Fruit fly (Drosophila melanogaster) whole organism, prepupa: Measurements from ENCODE around the gene Fum2.

Source experiments
- Blimp-1 ChIP-seq: fragments of 200-800 bp; sonication (Bioruptor generic); optimal IDR thresholded peaks from 3 replicates; lab custom pipeline; 2017; ENCODE audit warnings: missing biosample characterization, missing genetic modification characterization, mild to moderate bottlenecking, moderate library complexity, missing genetic modification reagents
- CG10631 ChIP-seq: fragments of 200-800 bp; sonication (Bioruptor generic); optimal IDR thresholded peaks from 2 replicates; lab custom pipeline; 2016; ENCODE audit warnings: missing biosample characterization, missing genetic modification characterization
- CG10669 ChIP-seq: fragments of 200-800 bp; sonication (Bioruptor generic); optimal IDR thresholded peaks from 3 replicates; lab custom pipeline; 2018; ENCODE audit warnings: missing biosample characterization, mild to moderate bottlenecking, missing genetic modification characterization, moderate library complexity
- CG11294 ChIP-seq: fragments of 200-800 bp; sonication (Bioruptor generic); IDR thresholded peaks from 2 replicates; pipeline ENCODE4 v1.3.6; 2022; ENCODE audit warnings: missing biosample characterization, missing genetic modification characterization
- CG11762 ChIP-seq: fragments of 200-800 bp; sonication (Bioruptor generic); optimal IDR thresholded peaks from 3 replicates; lab custom pipeline; 2016; ENCODE audit warnings: missing biosample characterization, missing genetic modification characterization; ENCODE audit not compliant: insufficient read depth
- CG11902 ChIP-seq: fragments of 200-800 bp; sonication (Bioruptor generic); optimal IDR thresholded peaks from 3 replicates; lab custom pipeline; 2016; ENCODE audit warnings: missing biosample characterization, missing genetic modification characterization
- CG1621 ChIP-seq: fragments of 200-800 bp; sonication (Bioruptor generic); optimal IDR thresholded peaks from 3 replicates; lab custom pipeline; 2018; ENCODE audit warnings: missing biosample characterization, mild to moderate bottlenecking, missing genetic modification characterization
- CG16779 ChIP-seq: fragments of 200-800 bp; sonication (Bioruptor generic); optimal IDR thresholded peaks from 3 replicates; lab custom pipeline; 2017; ENCODE audit warnings: missing biosample characterization, mild to moderate bottlenecking, missing genetic modification characterization
- CG3032 ChIP-seq: fragments of 200-800 bp; optimal IDR thresholded peaks from 2 replicates; lab custom pipeline; 2019; ENCODE audit warnings: missing biosample characterization, mild to moderate bottlenecking, missing genetic modification characterization, moderate library complexity
- CG31627 ChIP-seq: fragments of 200-800 bp; sonication (Bioruptor generic); optimal IDR thresholded peaks from 3 replicates; lab custom pipeline; 2016; ENCODE audit warnings: missing biosample characterization, missing genetic modification characterization
- CG34406 ChIP-seq: fragments of 200-800 bp; sonication (Bioruptor generic); optimal IDR thresholded peaks from 3 replicates; lab custom pipeline; 2016; ENCODE audit warnings: missing biosample characterization, missing genetic modification characterization
- CG3919 ChIP-seq: fragments of 200-800 bp; sonication (Bioruptor generic); optimal IDR thresholded peaks from 3 replicates; lab custom pipeline; 2016; ENCODE audit warnings: missing biosample characterization, missing genetic modification characterization
- CG6163 ChIP-seq: fragments of 200-800 bp; sonication (Bioruptor generic); IDR thresholded peaks from 3 replicates; pipeline ENCODE4 v1.3.6; 2022; ENCODE audit warnings: missing biosample characterization, missing genetic modification characterization
- CG6792 ChIP-seq: fragments of 200-800 bp; sonication (Bioruptor generic); optimal IDR thresholded peaks from 3 replicates; lab custom pipeline; 2016; ENCODE audit warnings: missing biosample characterization, missing genetic modification characterization
- CG6854 ChIP-seq: fragments of 200-800 bp; sonication (Bioruptor generic); optimal IDR thresholded peaks from 2 replicates; lab custom pipeline; 2017; ENCODE audit warnings: missing biosample characterization, mild to moderate bottlenecking, missing genetic modification characterization
- CG7368 ChIP-seq: fragments of 200-800 bp; sonication (Bioruptor generic); optimal IDR thresholded peaks from 3 replicates; lab custom pipeline; 2016; ENCODE audit warnings: missing biosample characterization, missing genetic modification characterization
- CG8119 ChIP-seq: fragments of 200-800 bp; sonication (Bioruptor generic); IDR thresholded peaks from 3 replicates; pipeline ENCODE4 v1.3.6; 2022; ENCODE audit warnings: missing biosample characterization, missing genetic modification characterization
- CG8319 ChIP-seq: fragments of 200-800 bp; sonication (Bioruptor generic); optimal IDR thresholded peaks from 3 replicates; lab custom pipeline; 2016; ENCODE audit warnings: missing biosample characterization, missing genetic modification characterization
- CG9139 ChIP-seq: fragments of 200-800 bp; sonication (Bioruptor generic); optimal IDR thresholded peaks from 3 replicates; lab custom pipeline; 2017; ENCODE audit warnings: missing biosample characterization, mild to moderate bottlenecking, missing genetic modification characterization
- Eip75B ChIP-seq: fragments of 200-800 bp; sonication (Bioruptor generic); optimal IDR thresholded peaks from 3 replicates; lab custom pipeline; 2016; ENCODE audit warnings: missing biosample characterization, missing genetic modification characterization
- Eip78C ChIP-seq: fragments of 200-800 bp; sonication (Bioruptor generic); peaks from one replicate; lab custom pipeline; 2016; ENCODE audit warnings: missing biosample characterization, missing genetic modification characterization
- Eip93F ChIP-seq: fragments of 200-800 bp; sonication (Bioruptor generic); optimal IDR thresholded peaks from 2 replicates; lab custom pipeline; 2016; ENCODE audit warnings: missing biosample characterization, mild to moderate bottlenecking, missing genetic modification characterization
- Ets21C ChIP-seq: fragments of 200-800 bp; sonication (Bioruptor generic); optimal IDR thresholded peaks from 3 replicates; lab custom pipeline; 2016; ENCODE audit warnings: missing biosample characterization, missing genetic modification characterization
- Gug ChIP-seq: fragments of 200-800 bp; sonication (Bioruptor generic); IDR thresholded peaks from 2 replicates; pipeline ENCODE4 v1.3.6; 2022; ENCODE audit warnings: missing biosample characterization, missing genetic modification characterization
- Hr39 ChIP-seq: fragments of 200-800 bp; sonication (Bioruptor generic); optimal IDR thresholded peaks from 2 replicates; lab custom pipeline; 2016; ENCODE audit warnings: missing biosample characterization, missing genetic modification characterization
- Hr4 ChIP-seq: fragments of 200-800 bp; sonication (Bioruptor generic); optimal IDR thresholded peaks from 3 replicates; lab custom pipeline; 2016; ENCODE audit warnings: missing biosample characterization, missing genetic modification characterization
- Met ChIP-seq: fragments of 200-800 bp; sonication (Bioruptor generic); optimal IDR thresholded peaks from 3 replicates; lab custom pipeline; 2016; ENCODE audit warnings: missing biosample characterization, missing genetic modification characterization
- OdsH ChIP-seq: fragments of 200-800 bp; sonication (Bioruptor generic); optimal IDR thresholded peaks from 3 replicates; lab custom pipeline; 2016; ENCODE audit warnings: missing biosample characterization, missing genetic modification characterization
- Smox ChIP-seq: fragments of 200-800 bp; sonication (Bioruptor generic); optimal IDR thresholded peaks from 3 replicates; lab custom pipeline; 2016; ENCODE audit warnings: missing biosample characterization, missing genetic modification characterization
- Sox102F ChIP-seq: fragments of 200-800 bp; sonication (Bioruptor generic); optimal IDR thresholded peaks from 2 replicates; lab custom pipeline; 2016; ENCODE audit warnings: missing biosample characterization, mild to moderate bottlenecking, missing genetic modification characterization
- Sox14 ChIP-seq: fragments of 200-800 bp; sonication (Bioruptor generic); optimal IDR thresholded peaks from 3 replicates; lab custom pipeline; 2016; ENCODE audit warnings: missing biosample characterization, missing genetic modification characterization
- Sox15 ChIP-seq: fragments of 200-800 bp; sonication (Bioruptor generic); optimal IDR thresholded peaks from 3 replicates; lab custom pipeline; 2016; ENCODE audit warnings: missing biosample characterization, missing genetic modification characterization
- achi ChIP-seq: fragments of 200-800 bp; sonication (Bioruptor generic); optimal IDR thresholded peaks from 3 replicates; lab custom pipeline; 2016; ENCODE audit warnings: missing biosample characterization, missing genetic modification characterization
- acj6 ChIP-seq: fragments of 200-800 bp; sonication (Bioruptor generic); optimal IDR thresholded peaks from 3 replicates; lab custom pipeline; 2016; ENCODE audit warnings: missing biosample characterization, missing genetic modification characterization
- dac ChIP-seq: fragments of 200-800 bp; sonication (Bioruptor generic); optimal IDR thresholded peaks from 2 replicates; lab custom pipeline; 2017; ENCODE audit warnings: missing biosample characterization, mild to moderate bottlenecking, missing genetic modification characterization
- dsx ChIP-seq: fragments of 200-800 bp; optimal IDR thresholded peaks from 3 replicates; lab custom pipeline; 2019; ENCODE audit warnings: missing biosample characterization, mild to moderate bottlenecking, missing genetic modification characterization, moderate library complexity; ENCODE audit not compliant: poor library complexity, severe bottlenecking
- esn ChIP-seq: fragments of 200-800 bp; sonication (Bioruptor generic); optimal IDR thresholded peaks from 2 replicates; lab custom pipeline; 2016; ENCODE audit warnings: missing biosample characterization, mild to moderate bottlenecking, missing genetic modification characterization, moderate library complexity
- fd59A ChIP-seq: fragments of 200-800 bp; sonication (Bioruptor generic); optimal IDR thresholded peaks from 2 replicates; lab custom pipeline; 2017; ENCODE audit warnings: missing biosample characterization, mild to moderate bottlenecking, missing genetic modification characterization, missing genetic modification reagents
- fkh ChIP-seq: fragments of 200-800 bp; sonication (Bioruptor generic); optimal IDR thresholded peaks from 3 replicates; lab custom pipeline; 2017; ENCODE audit warnings: missing biosample characterization, mild to moderate bottlenecking, missing genetic modification characterization, moderate library complexity
- lz ChIP-seq: fragments of 200-800 bp; sonication (Bioruptor generic); optimal IDR thresholded peaks from 3 replicates; lab custom pipeline; 2016; ENCODE audit warnings: missing biosample characterization, missing genetic modification characterization
- pdm3 ChIP-seq: fragments of 200-800 bp; sonication (Bioruptor generic); optimal IDR thresholded peaks from 3 replicates; lab custom pipeline; 2016; ENCODE audit warnings: missing biosample characterization, missing genetic modification characterization
- salr ChIP-seq, 2 experiments: fragments of 200-800 bp; sonication (Bioruptor generic); optimal IDR thresholded peaks; 3 replicates each; lab custom pipeline; 2016 to 2018; ENCODE audit warnings: missing biosample characterization in 2 of 2, missing genetic modification characterization in 2 of 2, mild to moderate bottlenecking in 1 of 2
- ss ChIP-seq, 2 experiments: fragments of 200-800 bp; sonication (Bioruptor generic); optimal IDR thresholded peaks; 2 replicates in 1 of 2; 3 replicates in 1 of 2; lab custom pipeline; 2017 to 2018; ENCODE audit warnings: mild to moderate bottlenecking in 2 of 2, missing biosample characterization in 2 of 2, missing genetic modification characterization in 2 of 2, moderate library complexity in 1 of 2
- svp ChIP-seq: fragments of 200-800 bp; sonication (Bioruptor generic); peaks from one replicate; lab custom pipeline; 2016; ENCODE audit warnings: missing biosample characterization, missing genetic modification characterization
- topi ChIP-seq: fragments of 200-800 bp; sonication (Bioruptor generic); optimal IDR thresholded peaks from 3 replicates; lab custom pipeline; 2016; ENCODE audit warnings: missing biosample characterization, missing genetic modification characterization
- vri ChIP-seq: fragments of 200-800 bp; sonication (Bioruptor generic); optimal IDR thresholded peaks from 3 replicates; lab custom pipeline; 2016; ENCODE audit warnings: missing biosample characterization, mild to moderate bottlenecking, missing genetic modification characterization

The Fum2 gene

dm6 chrX:6654198-6654831 is 27.3 kb upstream of the Fum2 start, which contains the start of the genes CG3226 and Cdc7 (continued):
- TF ChIP-seq Gug (GFP tag; lab: Robert Waterston, UW) (no peak), Sox14 (peak; percentile 53), topi (GFP tag; lab: Kevin White, UChicago) (peak; percentile 70), CG3919 (GFP tag; lab: Kevin White, UChicago) (peak; percentile 64), Eip78C (peak; percentile 91), Smox (GFP tag; lab: Kevin White, UChicago) (peak; percentile 56), vri (GFP tag; lab: Kevin White, UChicago) (peak; percentile 59), CG1621 (tag; lab: Kevin White, UChicago) (peak; percentile 51), acj6 (GFP tag; lab: Kevin White, UChicago) (peak; percentile 67), achi (peak; percentile 64), CG10631 (GFP tag; lab: Kevin White, UChicago) (peak; percentile 46), esn (GFP tag; lab: Kevin White, UChicago) (peak; percentile 76), OdsH (GFP tag; lab: Kevin White, UChicago) (peak; percentile 67), CG8319 (GFP tag; lab: Kevin White, UChicago) (peak; percentile 55), fd59A (GFP tag; lab: Kevin White, UChicago) (peak; percentile 35), CG8119 (no peak), Eip75B (GFP tag; lab: Kevin White, UChicago) (peak; percentile 42), CG16779 (peak; percentile 31), CG7368 (GFP tag; lab: Kevin White, UChicago) (peak; percentile 60), svp (GFP tag; lab: Kevin White, UChicago) (peak; percentile 61), Sox15 (no peak), Sox102F (GFP tag; lab: Kevin White, UChicago) (peak; percentile 68)
- TF ChIP-seq, all 60 proteins: peak for 50

dm6 chrX:6656023-6656594 is 25.5 kb upstream of the Fum2 start:
- TF ChIP-seq OdsH (GFP tag; lab: Kevin White, UChicago) (peak; percentile 93), dac (GFP tag; lab: Kevin White, UChicago) (peak; percentile 89), CG6854 (GFP tag; lab: Kevin White, UChicago) (peak; percentile 68), CG6792 (GFP tag; lab: Kevin White, UChicago) (peak; percentile 91), lz (GFP tag; lab: Kevin White, UChicago) (peak; percentile 93), fkh (peak; percentile 55), pdm3 (peak; percentile 93), CG6163 (peak; percentile 90), CG1621 (tag; lab: Kevin White, UChicago) (peak; percentile 84), Gug (GFP tag; lab: Robert Waterston, UW) (peak; percentile 82), CG7368 (GFP tag; lab: Kevin White, UChicago) (peak; percentile 85), vri (GFP tag; lab: Kevin White, UChicago) (peak; percentile 80), acj6 (GFP tag; lab: Kevin White, UChicago) (peak; percentile 91), Sox15 (peak; percentile 89), CG9139 (GFP tag; lab: Kevin White, UChicago) (peak; percentile 65), CG10669 (peak; percentile 91), Sox14 (peak; percentile 91), Eip93F (GFP tag; lab: Kevin White, UChicago) (peak; percentile 89), esn (GFP tag; lab: Kevin White, UChicago) (peak; percentile 95), fd59A (GFP tag; lab: Kevin White, UChicago) (peak; percentile 80), CG31627 (GFP tag; lab: Kevin White, UChicago) (peak; percentile 92), CG34406 (peak; percentile 89), Smox (GFP tag; lab: Kevin White, UChicago) (peak; percentile 92), CG8319 (GFP tag; lab: Kevin White, UChicago) (peak; percentile 89), CG11294 (GFP tag; lab: Robert Waterston, UW) (peak; percentile 71), svp (GFP tag; lab: Kevin White, UChicago) (peak; percentile 96), Blimp-1 (GFP tag; lab: Kevin White, UChicago) (peak; percentile 86), ss (GFP tag; optimal IDR thresholded peaks at IDR 0.05; lab: Kevin White, UChicago) (peak; percentile 77 to 88), CG11902 (peak; percentile 88), Met (GFP tag; lab: Kevin White, UChicago) (peak; percentile 93), Hr39 (GFP tag; lab: Kevin White, UChicago) (peak; percentile 93), dsx (GFP tag; lab: Kevin White, UChicago) (peak; percentile 85), Hr4 (GFP tag; lab: Kevin White, UChicago) (peak; percentile 96), salr (GFP tag; optimal IDR thresholded peaks at IDR 0.05; lab: Kevin White, UChicago) (peak; percentile 73 to 91), CG3032 (tag; lab: Kevin White, UChicago) (peak; percentile 84), CG11762 (GFP tag; lab: Kevin White, UChicago) (peak; percentile 89), Ets21C (GFP tag; lab: Kevin White, UChicago) (peak; percentile 86)
